Fruit fly (Drosophila melanogaster) whole organism, adult: Measurements from ENCODE around the gene timeout.

ENCODE experiments used
- CG11617 ChIP-seq: fragments of 200-800 bp; sonication (Bioruptor generic); optimal IDR thresholded peaks from 2 replicates; lab custom pipeline; 2017; ENCODE audit warnings: mild to moderate bottlenecking, missing biosample characterization, missing genetic modification reagents, missing genetic modification characterization
- CG14711 ChIP-seq: fragments of 200-800 bp; sonication (Bioruptor generic); optimal IDR thresholded peaks from 2 replicates; lab custom pipeline; 2018; ENCODE audit warnings: missing biosample characterization, mild to moderate bottlenecking, missing genetic modification characterization, moderate library complexity
- Crg-1 ChIP-seq: fragments of 200-800 bp; sonication (Bioruptor generic); optimal IDR thresholded peaks from 2 replicates; lab custom pipeline; 2016; ENCODE audit warnings: missing biosample characterization, missing genetic modification characterization

- TF ChIP-seq CG14711 (tag; lab: Kevin White, UChicago) (no peak), CG11617 (GFP tag; lab: Kevin White, UChicago) (no peak), Crg-1 (GFP tag; lab: Kevin White, UChicago) (no peak)
Measured at dm6 chr3R:13072052-13072451, 16.4 kb upstream of the timeout start.
